Worm (Caenorhabditis elegans) whole organism, mixed stage, embryonic: ENCODE measurements around the gene C39E9.12.

ENCODE experiments used
- M03D4.4 ChIP-seq: sonication (generic microtip); optimal IDR thresholded peaks from 2 replicates; lab custom pipeline; 2017; ENCODE audit warnings: mild to moderate bottlenecking, missing genetic modification characterization, missing compliant biosample characterization
- bed-3 ChIP-seq: fragments of 200-800 bp; sonication (Bioruptor generic); optimal IDR thresholded peaks from 3 replicates; lab custom pipeline; 2018; ENCODE audit warnings: mild to moderate bottlenecking, missing genetic modification characterization, moderate library complexity, missing compliant biosample characterization
- blmp-1 ChIP-seq: fragments of 150-350 bp; optimal IDR thresholded peaks from 2 replicates; lab custom pipeline; 2014; ENCODE audit warnings: missing biosample characterization, missing genetic modification characterization
- ceh-39 ChIP-seq: fragments of 150-350 bp; optimal IDR thresholded peaks from 2 replicates; lab custom pipeline; 2014; ENCODE audit warnings: missing biosample characterization, missing genetic modification characterization
- ceh-43 ChIP-seq: fragments of 200-800 bp; sonication (Bioruptor generic); optimal IDR thresholded peaks from 2 replicates; lab custom pipeline; 2018; ENCODE audit warnings: mild to moderate bottlenecking, missing genetic modification characterization, moderate library complexity, missing compliant biosample characterization
- ceh-83 ChIP-seq: fragments of 200-800 bp; sonication (Bioruptor generic); optimal IDR thresholded peaks from 2 replicates; lab custom pipeline; 2018; ENCODE audit warnings: mild to moderate bottlenecking, missing genetic modification characterization, missing compliant biosample characterization
- ces-1 ChIP-seq: fragments of 150-350 bp; optimal IDR thresholded peaks from 2 replicates; lab custom pipeline; 2014; ENCODE audit warnings: missing biosample characterization, missing genetic modification reagents, missing genetic modification characterization
- cnd-1 ChIP-seq: fragments of 200-800 bp; sonication (Bioruptor generic); optimal IDR thresholded peaks from 2 replicates; lab custom pipeline; 2018; ENCODE audit warnings: mild to moderate bottlenecking, missing genetic modification characterization, missing compliant biosample characterization
- elt-1 ChIP-seq: sonication (generic microtip); optimal IDR thresholded peaks from 2 replicates; lab custom pipeline; 2017; ENCODE audit warnings: missing genetic modification characterization, mild to moderate bottlenecking, missing compliant biosample characterization, antibody characterized with exemption, moderate library complexity, borderline replicate concordance; ENCODE audit not compliant: insufficient read depth
- elt-3 ChIP-seq: fragments of 150-350 bp; optimal IDR thresholded peaks from 2 replicates; lab custom pipeline; 2014; ENCODE audit warnings: missing biosample characterization, missing genetic modification characterization
- ham-2 ChIP-seq: fragments of 200-800 bp; sonication (Bioruptor generic); optimal IDR thresholded peaks from 2 replicates; lab custom pipeline; 2018; ENCODE audit warnings: mild to moderate bottlenecking, missing genetic modification characterization, missing compliant biosample characterization
- lin-13 ChIP-seq: fragments of 150-350 bp; optimal IDR thresholded peaks from 2 replicates; lab custom pipeline; 2014; ENCODE audit warnings: missing biosample characterization, missing genetic modification characterization
- lin-32 ChIP-seq: fragments of 200-800 bp; sonication (Bioruptor generic); optimal IDR thresholded peaks from 2 replicates; lab custom pipeline; 2018; ENCODE audit warnings: mild to moderate bottlenecking, missing genetic modification characterization, missing compliant biosample characterization
- lsy-2 ChIP-seq: fragments of 150-350 bp; optimal IDR thresholded peaks from 2 replicates; lab custom pipeline; 2014; ENCODE audit warnings: missing biosample characterization, missing genetic modification characterization
- mab-5 ChIP-seq: fragments of 150-350 bp; optimal IDR thresholded peaks from 2 replicates; lab custom pipeline; 2014; ENCODE audit warnings: missing biosample characterization, missing genetic modification characterization
- mep-1 ChIP-seq: fragments of 150-350 bp; optimal IDR thresholded peaks from 2 replicates; lab custom pipeline; 2017; ENCODE audit warnings: missing biosample characterization, missing genetic modification reagents, missing genetic modification characterization, inconsistent platforms
- mls-2 ChIP-seq: sonication (generic microtip); optimal IDR thresholded peaks from 2 replicates; lab custom pipeline; 2016; ENCODE audit warnings: mild to moderate bottlenecking, missing genetic modification characterization, moderate library complexity, missing compliant biosample characterization
- nhr-12 ChIP-seq: fragments of 150-350 bp; optimal IDR thresholded peaks from 2 replicates; lab custom pipeline; 2014; ENCODE audit warnings: missing biosample characterization, missing genetic modification characterization
- nhr-2 ChIP-seq: fragments of 150-350 bp; optimal IDR thresholded peaks from 2 replicates; lab custom pipeline; 2014; ENCODE audit warnings: missing biosample characterization, missing genetic modification characterization
- nhr-237 ChIP-seq: fragments of 150-350 bp; optimal IDR thresholded peaks from 2 replicates; lab custom pipeline; 2014; ENCODE audit warnings: missing biosample characterization, missing genetic modification characterization
- nhr-28 ChIP-seq: fragments of 150-350 bp; optimal IDR thresholded peaks from 2 replicates; lab custom pipeline; 2014; ENCODE audit warnings: missing biosample characterization, missing genetic modification characterization
- nhr-76 ChIP-seq: sonication (generic microtip); optimal IDR thresholded peaks from 2 replicates; lab custom pipeline; 2017; ENCODE audit warnings: missing biosample characterization, missing genetic modification characterization
- pha-4 ChIP-seq: fragments of 150-350 bp; optimal IDR thresholded peaks from 2 replicates; lab custom pipeline; 2018; ENCODE audit warnings: missing biosample characterization, missing genetic modification reagents, missing genetic modification characterization
- snpc-4 ChIP-seq: fragments of 150-350 bp; optimal IDR thresholded peaks from 2 replicates; lab custom pipeline; 2014; ENCODE audit warnings: missing biosample characterization, missing genetic modification characterization
- tbx-8 ChIP-seq: fragments of 200-800 bp; sonication (Bioruptor generic); optimal IDR thresholded peaks from 2 replicates; lab custom pipeline; 2018; ENCODE audit warnings: mild to moderate bottlenecking, missing genetic modification characterization, moderate library complexity, missing compliant biosample characterization
- unc-39 ChIP-seq: fragments of 150-350 bp; optimal IDR thresholded peaks from 2 replicates; lab custom pipeline; 2014; ENCODE audit warnings: missing biosample characterization, missing genetic modification characterization
- unc-62 ChIP-seq: fragments of 150-350 bp; optimal IDR thresholded peaks from 2 replicates; lab custom pipeline; 2014; ENCODE audit warnings: missing biosample characterization, missing genetic modification reagents, missing genetic modification characterization
- zip-8 ChIP-seq: fragments of 150-350 bp; optimal IDR thresholded peaks from 2 replicates; lab custom pipeline; 2014; ENCODE audit warnings: missing biosample characterization, missing genetic modification characterization
- ztf-11 ChIP-seq: fragments of 150-350 bp; optimal IDR thresholded peaks from 2 replicates; lab custom pipeline; 2014; ENCODE audit warnings: missing biosample characterization, missing genetic modification characterization

The C39E9.12 gene

DNA sequence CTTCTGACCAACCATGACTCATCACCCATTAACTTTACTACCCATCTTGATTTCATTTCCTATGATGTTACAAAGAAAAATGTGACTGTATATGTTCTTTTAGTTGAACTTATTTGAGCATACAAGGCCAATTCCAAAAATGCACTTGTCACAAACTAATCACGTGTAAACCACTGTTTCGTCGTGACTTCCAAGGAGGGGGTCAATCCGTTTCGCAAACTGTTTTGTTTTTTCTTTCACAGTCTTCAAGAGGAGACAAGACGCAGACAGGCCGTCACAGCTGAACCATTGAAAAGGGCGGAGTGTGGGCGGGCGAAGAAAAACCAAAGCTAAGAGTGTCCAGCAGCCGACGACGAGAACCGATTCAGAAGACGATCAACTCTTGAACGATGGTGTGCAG is 14.7 kb upstream of the C39E9.12 start, which contains the start of gene C39E9.8:
Gene C39E9.8 (plus strand): TSS at position 328 of the 400 bp plus-strand sequence.
- TF ChIP-seq snpc-4 (tag; lab: Kevin White, UChicago) (no peak), ceh-83 (GFP tag; lab: Kevin White, UChicago) (no peak), nhr-237 (tag; lab: Kevin White, UChicago) (no peak), cnd-1 (tag; lab: Kevin White, UChicago) (no peak), unc-62 (GFP tag; lab: Kevin White, UChicago) (no peak), lin-32 (GFP tag; lab: Kevin White, UChicago) (no peak), ceh-39 (tag; lab: Kevin White, UChicago) (no peak), bed-3 (GFP tag; lab: Kevin White, UChicago) (no peak), nhr-12 (no peak)
- TF ChIP-seq, all 35 proteins: peak for 0

DNA sequence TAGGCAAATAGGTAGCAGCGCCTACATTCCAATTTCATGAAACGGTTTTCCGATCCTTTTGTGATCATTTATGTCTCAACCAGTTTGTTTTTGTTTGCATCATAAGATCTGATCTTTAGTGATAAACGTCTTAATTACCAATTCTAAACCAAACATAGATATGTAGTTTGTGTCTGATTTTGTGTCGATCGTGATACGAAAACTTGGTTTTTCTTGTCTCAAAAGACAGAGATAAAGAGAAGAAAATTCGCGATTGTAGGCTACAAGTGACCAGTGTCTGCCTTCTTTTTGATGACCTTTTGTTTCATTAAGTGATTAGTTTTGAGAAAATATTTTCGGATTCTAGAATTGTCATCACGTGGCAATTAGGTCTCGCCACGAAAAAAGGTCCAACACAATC is 13.6 kb upstream of the C39E9.12 start:
- TF ChIP-seq elt-3 (tag; lab: Kevin White, UChicago) (no peak), nhr-2 (tag; lab: Kevin White, UChicago) (no peak), bed-3 (GFP tag; lab: Kevin White, UChicago) (no peak), M03D4.4 (no peak), mls-2 (tag; lab: Kevin White, UChicago) (no peak), blmp-1 (no peak), tbx-8 (GFP tag; lab: Kevin White, UChicago) (no peak), unc-39 (tag; lab: Kevin White, UChicago) (no peak), snpc-4 (tag; lab: Kevin White, UChicago) (no peak), lin-13 (no peak), nhr-76 (no peak), lsy-2 (tag; lab: Kevin White, UChicago) (no peak), zip-8 (tag; lab: Kevin White, UChicago) (no peak), ham-2 (GFP tag; lab: Kevin White, UChicago) (no peak), elt-1 (tag; lab: Kevin White, UChicago) (no peak), lin-32 (GFP tag; lab: Kevin White, UChicago) (no peak), nhr-237 (tag; lab: Kevin White, UChicago) (no peak), mab-5 (tag; lab: Kevin White, UChicago) (no peak), pha-4 (tag; lab: Kevin White, UChicago) (no peak)

DNA sequence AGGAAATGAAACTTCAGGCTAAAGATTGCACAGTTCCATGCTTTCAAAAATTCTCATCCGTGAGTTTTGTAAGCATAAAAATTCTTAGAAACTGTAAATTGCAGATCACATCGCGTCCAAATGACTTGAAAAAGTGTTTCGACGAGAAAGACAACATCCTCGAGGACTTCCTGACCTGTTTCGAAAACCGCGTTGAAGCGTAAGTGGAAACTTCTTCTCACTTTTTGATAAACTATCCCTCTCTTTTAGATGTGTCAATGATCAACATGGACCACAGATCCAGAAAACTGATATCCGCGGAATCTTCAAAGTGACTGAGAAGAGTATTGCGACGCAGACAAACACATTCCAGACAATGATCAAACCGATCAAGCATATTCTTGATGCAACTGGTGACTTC is 12.9 kb upstream of the C39E9.12 start:
- TF ChIP-seq unc-39 (tag; lab: Kevin White, UChicago) (no peak), nhr-28 (tag; lab: Kevin White, UChicago) (no peak), elt-3 (tag; lab: Kevin White, UChicago) (no peak)

DNA sequence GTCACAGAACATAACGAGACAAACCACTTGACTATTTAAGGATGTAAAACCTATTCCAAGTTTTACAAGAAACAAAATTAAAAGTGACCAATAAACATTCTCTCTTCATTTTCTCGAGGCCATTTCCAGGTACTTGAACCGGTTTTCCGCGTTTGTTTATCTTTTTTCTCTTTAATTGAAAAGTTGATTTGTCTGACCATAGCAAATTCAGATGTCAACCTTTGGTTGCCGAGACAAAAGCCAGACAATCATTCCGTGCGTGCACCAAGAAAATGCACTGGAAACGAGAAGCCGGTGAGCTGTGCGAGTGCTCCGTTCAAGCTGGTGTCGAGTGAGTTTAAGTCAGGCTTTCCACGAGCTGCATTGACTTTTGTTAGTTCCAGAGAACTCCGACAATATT is 11.7 kb upstream of the C39E9.12 start:
- TF ChIP-seq nhr-2 (tag; lab: Kevin White, UChicago) (no peak), lin-13 (no peak), elt-1 (tag; lab: Kevin White, UChicago) (no peak), nhr-237 (tag; lab: Kevin White, UChicago) (no peak), mep-1 (tag; lab: Kevin White, UChicago) (no peak), ceh-43 (no peak), ztf-11 (no peak), blmp-1 (no peak), ham-2 (GFP tag; lab: Kevin White, UChicago) (no peak), M03D4.4 (no peak), ceh-83 (GFP tag; lab: Kevin White, UChicago) (no peak)

DNA sequence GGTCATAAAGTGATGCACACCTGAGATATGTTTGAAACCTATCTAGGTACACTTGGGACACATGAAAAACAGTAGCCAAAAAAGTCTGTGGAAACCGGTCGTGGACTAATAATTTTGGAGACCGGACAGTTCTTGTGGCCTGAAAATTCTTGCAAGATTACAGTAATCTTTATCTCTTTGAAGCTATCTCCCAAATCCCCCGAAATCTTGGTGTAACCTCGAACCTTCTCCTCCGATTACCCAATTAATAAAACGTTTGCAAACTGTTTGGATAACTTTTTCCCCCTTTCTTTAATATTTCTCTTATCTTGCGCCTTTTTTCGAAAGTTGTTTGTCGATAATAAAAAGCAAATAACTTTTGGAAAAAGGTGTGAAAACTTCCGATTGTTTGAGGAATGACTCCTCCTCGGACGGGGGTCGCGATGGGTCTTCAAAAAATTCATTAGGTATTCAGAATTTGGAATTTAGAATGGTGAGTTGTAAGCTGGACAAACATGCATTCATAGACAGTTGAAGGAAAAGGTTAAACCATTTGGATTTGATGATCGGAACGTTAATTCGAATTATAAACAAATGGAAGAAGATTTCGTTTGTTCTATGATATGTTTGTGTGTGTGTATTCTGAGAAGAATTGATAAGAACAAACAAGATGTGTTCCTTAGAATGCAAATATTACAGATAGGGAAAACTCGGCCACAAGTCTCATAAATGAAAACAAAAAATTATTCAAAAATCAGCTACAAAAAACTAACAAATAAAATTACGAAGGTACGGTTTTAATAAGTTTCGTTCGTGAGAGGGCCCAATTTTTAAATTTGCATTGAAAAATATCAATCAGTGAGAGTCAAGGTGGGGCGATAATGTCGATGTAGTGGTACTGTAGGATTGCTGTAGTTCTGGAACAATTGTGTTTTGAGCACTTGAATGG is 10.7 kb upstream of the C39E9.12 start:
- TF ChIP-seq ces-1 (GFP tag; lab: Kevin White, UChicago) (no peak), M03D4.4 (no peak), nhr-28 (tag; lab: Kevin White, UChicago) (no peak)
